Worm (Caenorhabditis elegans) whole organism, L2 larva: Measurements from ENCODE around the gene zfp-3.
A peak's percentile ranks its signal among the peaks of the same experiment; 100 is the strongest.

Experiments
- C34F6.9 ChIP-seq: fragments of 150-350 bp; optimal IDR thresholded peaks from 2 replicates; lab custom pipeline; 2014; ENCODE audit warnings: missing biosample characterization, missing genetic modification characterization
- F13H6.1 ChIP-seq: sonication (generic microtip); optimal IDR thresholded peaks from 2 replicates; lab custom pipeline; 2016; ENCODE audit warnings: missing genetic modification characterization, missing compliant biosample characterization
- alr-1 ChIP-seq: fragments of 150-350 bp; optimal IDR thresholded peaks from 2 replicates; lab custom pipeline; 2014; ENCODE audit warnings: missing biosample characterization, missing genetic modification characterization
- ama-1 ChIP-seq: fragments of 150-350 bp; optimal IDR thresholded peaks from 2 replicates; lab custom pipeline; 2018; ENCODE audit warnings: inconsistent platforms
- blmp-1 ChIP-seq: sonication (generic microtip); optimal IDR thresholded peaks from 2 replicates; lab custom pipeline; 2017; ENCODE audit warnings: missing genetic modification characterization, mild to moderate bottlenecking, missing compliant biosample characterization, antibody characterized with exemption, moderate library complexity; ENCODE audit not compliant: insufficient read depth
- ceh-16 ChIP-seq: fragments of 150-350 bp; optimal IDR thresholded peaks from 2 replicates; lab custom pipeline; 2014; ENCODE audit warnings: missing biosample characterization, missing genetic modification characterization
- ceh-82 ChIP-seq: fragments of 150-350 bp; optimal IDR thresholded peaks from 2 replicates; lab custom pipeline; 2014; ENCODE audit warnings: missing biosample characterization, missing genetic modification characterization
- crh-2 ChIP-seq: sonication (generic microtip); optimal IDR thresholded peaks from 2 replicates; lab custom pipeline; 2017; ENCODE audit warnings: missing biosample characterization, missing genetic modification characterization
- egl-27 ChIP-seq: sonication (generic microtip); optimal IDR thresholded peaks from 3 replicates; lab custom pipeline; 2017; ENCODE audit warnings: missing biosample characterization, missing genetic modification reagents, missing genetic modification characterization
- elt-1 ChIP-seq: fragments of 150-350 bp; optimal IDR thresholded peaks from 2 replicates; lab custom pipeline; 2014; ENCODE audit warnings: missing biosample characterization, missing genetic modification characterization
- fos-1 ChIP-seq: fragments of 150-350 bp; optimal IDR thresholded peaks from 2 replicates; lab custom pipeline; 2014; ENCODE audit warnings: missing biosample characterization, missing genetic modification characterization
- gmeb-1 ChIP-seq: fragments of 150-350 bp; optimal IDR thresholded peaks from 2 replicates; lab custom pipeline; 2014; ENCODE audit warnings: missing biosample characterization, missing genetic modification characterization
- lin-13 ChIP-seq: fragments of 150-350 bp; optimal IDR thresholded peaks from 2 replicates; lab custom pipeline; 2014; ENCODE audit warnings: missing biosample characterization, missing genetic modification reagents, missing genetic modification characterization
- lin-39 ChIP-seq: fragments of 150-350 bp; optimal IDR thresholded peaks from 2 replicates; lab custom pipeline; 2014; ENCODE audit warnings: missing biosample characterization, missing genetic modification reagents, missing genetic modification characterization
- lsy-2 ChIP-seq, 2 experiments: fragments of 150-350 bp in 1 of 2; sonication (generic microtip) in 1 of 2; optimal IDR thresholded peaks; 2 replicates each; lab custom pipeline; 2014 to 2017; ENCODE audit warnings: missing biosample characterization in 2 of 2, missing genetic modification characterization in 2 of 2
- mab-5 ChIP-seq: fragments of 150-350 bp; optimal IDR thresholded peaks from 2 replicates; lab custom pipeline; 2014; ENCODE audit warnings: missing biosample characterization, missing genetic modification characterization
- mbf-1 ChIP-seq: sonication (generic microtip); optimal IDR thresholded peaks from 2 replicates; lab custom pipeline; 2017; ENCODE audit warnings: missing biosample characterization, missing genetic modification characterization
- mdl-1 ChIP-seq, 2 experiments: fragments of 150-350 bp in 1 of 2; sonication (generic microtip) in 1 of 2; optimal IDR thresholded peaks; 2 replicates each; lab custom pipeline; 2017; ENCODE audit warnings: missing biosample characterization in 2 of 2, missing genetic modification characterization in 2 of 2
- nhr-10 ChIP-seq: sonication (generic microtip); optimal IDR thresholded peaks from 2 replicates; lab custom pipeline; 2017; ENCODE audit warnings: missing biosample characterization, missing genetic modification characterization
- nhr-129 ChIP-seq: fragments of 150-350 bp; optimal IDR thresholded peaks from 2 replicates; lab custom pipeline; 2014; ENCODE audit warnings: missing biosample characterization, missing genetic modification characterization
- nhr-21 ChIP-seq: fragments of 150-350 bp; optimal IDR thresholded peaks from 2 replicates; lab custom pipeline; 2014; ENCODE audit warnings: missing biosample characterization, missing genetic modification characterization
- nhr-25 ChIP-seq: fragments of 150-350 bp; sonication (generic microtip); optimal IDR thresholded peaks from 3 replicates; lab custom pipeline; 2014; ENCODE audit warnings: missing biosample characterization, missing genetic modification characterization
- nhr-6 ChIP-seq: fragments of 150-350 bp; optimal IDR thresholded peaks from 2 replicates; lab custom pipeline; 2014; ENCODE audit warnings: missing biosample characterization, missing genetic modification characterization
- nhr-77 ChIP-seq: fragments of 150-350 bp; optimal IDR thresholded peaks from 2 replicates; lab custom pipeline; 2014; ENCODE audit warnings: missing biosample characterization, missing genetic modification characterization
- sem-4 ChIP-seq: fragments of 150-350 bp; optimal IDR thresholded peaks from 2 replicates; lab custom pipeline; 2014; ENCODE audit warnings: missing biosample characterization, missing genetic modification reagents, missing genetic modification characterization
- skn-1 ChIP-seq: sonication (generic microtip); optimal IDR thresholded peaks from 2 replicates; lab custom pipeline; 2017; ENCODE audit warnings: missing biosample characterization, missing genetic modification characterization
- sma-3 ChIP-seq: sonication (generic microtip); optimal IDR thresholded peaks from 2 replicates; lab custom pipeline; 2016; ENCODE audit warnings: missing genetic modification reagents, missing genetic modification characterization, missing compliant biosample characterization
- sma-9 ChIP-seq, 2 experiments: fragments of 150-350 bp in 1 of 2; sonication (generic microtip) in 1 of 2; optimal IDR thresholded peaks; 2 replicates each; lab custom pipeline; 2014 to 2016; ENCODE audit warnings: missing genetic modification characterization in 2 of 2, mild to moderate bottlenecking in 1 of 2, missing biosample characterization in 1 of 2, missing compliant biosample characterization in 1 of 2, missing genetic modification reagents in 1 of 2, moderate library complexity in 1 of 2
- snpc-4 ChIP-seq: fragments of 150-350 bp; optimal IDR thresholded peaks from 2 replicates; lab custom pipeline; 2014; ENCODE audit warnings: missing biosample characterization, missing genetic modification characterization
- unc-39 ChIP-seq: fragments of 150-350 bp; optimal IDR thresholded peaks from 2 replicates; lab custom pipeline; 2014; ENCODE audit warnings: missing biosample characterization, missing genetic modification characterization
- unc-62 ChIP-seq: fragments of 150-350 bp; optimal IDR thresholded peaks from 2 replicates; lab custom pipeline; 2014; ENCODE audit warnings: missing biosample characterization, missing genetic modification reagents, missing genetic modification characterization
- zag-1 ChIP-seq: fragments of 150-350 bp; optimal IDR thresholded peaks from 2 replicates; lab custom pipeline; 2014; ENCODE audit warnings: missing biosample characterization, missing genetic modification characterization
- ztf-1 ChIP-seq: fragments of 200-800 bp; sonication (Bioruptor generic); conservative IDR thresholded peaks from 2 replicates; pipeline ENCODE4 v1.3.6; 2022; ENCODE audit warnings: missing genetic modification characterization, missing compliant biosample characterization
- ztf-4 ChIP-seq: fragments of 150-350 bp; optimal IDR thresholded peaks from 2 replicates; lab custom pipeline; 2014; ENCODE audit warnings: missing biosample characterization, missing genetic modification characterization

The zfp-3 gene

DNA sequence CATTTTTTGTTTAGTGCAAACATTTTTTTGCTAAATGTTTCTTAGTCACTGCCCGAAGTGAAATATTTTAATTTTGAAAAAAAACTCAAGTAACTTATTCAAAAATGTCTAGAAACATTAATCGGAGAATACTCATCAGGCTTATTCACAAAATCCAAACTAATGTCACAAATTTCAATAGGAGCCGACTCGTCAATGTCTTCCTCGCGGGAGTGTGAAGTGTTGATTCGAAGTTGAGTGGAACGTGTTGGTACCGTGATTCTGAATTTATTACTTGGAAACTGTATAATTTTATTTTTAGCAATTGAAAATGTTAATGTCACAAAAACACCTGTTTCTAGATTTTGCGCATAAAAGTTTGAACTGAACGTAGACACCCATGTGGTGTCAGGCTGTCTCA is 43.1 kb upstream of the zfp-3 start:
- TF ChIP-seq gmeb-1 (no peak), lin-13 (no peak), ceh-82 (tag; lab: Kevin White, UChicago) (no peak), blmp-1 (no peak), sma-9 (GFP tag; optimal IDR thresholded peaks at IDR 0.05; lab: Kevin White, UChicago) (peak; percentile 2), sma-9 (tag; optimal IDR thresholded peaks at IDR 0.05; lab: Kevin White, UChicago) (no peak)

DNA sequence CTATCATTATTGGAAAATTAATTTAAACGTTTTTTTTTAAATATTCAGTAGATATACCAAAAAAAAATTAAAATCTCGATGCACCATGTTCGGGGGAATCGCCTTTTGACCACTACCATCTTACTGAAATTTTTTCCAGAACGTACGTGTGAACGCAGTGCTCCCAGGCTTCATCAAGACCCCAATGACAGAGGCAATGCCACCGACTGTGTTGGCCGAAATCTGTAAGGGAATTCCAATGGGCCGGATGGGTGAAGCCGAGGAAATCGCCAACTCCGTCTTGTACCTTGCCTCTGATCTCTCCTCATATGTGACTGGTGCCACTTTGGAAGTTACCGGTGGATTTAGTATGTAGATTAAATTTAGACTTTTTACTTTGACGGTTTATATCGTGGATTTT is 42.3 kb upstream of the zfp-3 start:
- TF ChIP-seq mbf-1 (tag; lab: Kevin White, UChicago) (no peak), sem-4 (tag; lab: Kevin White, UChicago) (no peak), skn-1 (no peak), snpc-4 (no peak), nhr-129 (tag; lab: Kevin White, UChicago) (no peak), nhr-6 (tag; lab: Kevin White, UChicago) (no peak), alr-1 (tag; lab: Kevin White, UChicago) (no peak), nhr-25 (tag; lab: Kevin White, UChicago) (no peak), ztf-1 (no peak), elt-1 (no peak), ztf-4 (tag; lab: Kevin White, UChicago) (no peak)

DNA sequence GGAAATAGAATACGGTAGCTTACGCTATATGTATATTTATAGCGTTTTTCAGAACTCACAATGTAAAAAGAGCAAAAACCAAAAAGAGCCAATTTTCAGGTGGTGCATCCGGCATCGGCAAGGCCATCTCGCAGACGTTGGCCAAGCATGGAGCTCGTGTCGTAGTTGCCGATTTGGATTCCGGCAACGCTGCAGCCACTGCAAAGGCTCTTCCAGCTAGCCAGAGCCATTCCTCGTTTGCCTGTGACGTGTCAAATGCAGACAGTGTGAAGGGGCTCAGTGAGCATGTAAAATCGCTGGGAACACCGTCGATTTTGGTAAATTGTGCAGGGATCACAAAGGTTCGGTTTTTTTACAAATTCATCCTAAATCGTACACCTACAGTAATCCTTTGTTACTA is 40.7 kb upstream of the zfp-3 start:
- TF ChIP-seq C34F6.9 (tag; lab: Kevin White, UChicago) = no peak
- 0 out of 2 replicates have a peak, but pooled peaks have one; percentile 47 for TF ChIP-seq ztf-1

DNA sequence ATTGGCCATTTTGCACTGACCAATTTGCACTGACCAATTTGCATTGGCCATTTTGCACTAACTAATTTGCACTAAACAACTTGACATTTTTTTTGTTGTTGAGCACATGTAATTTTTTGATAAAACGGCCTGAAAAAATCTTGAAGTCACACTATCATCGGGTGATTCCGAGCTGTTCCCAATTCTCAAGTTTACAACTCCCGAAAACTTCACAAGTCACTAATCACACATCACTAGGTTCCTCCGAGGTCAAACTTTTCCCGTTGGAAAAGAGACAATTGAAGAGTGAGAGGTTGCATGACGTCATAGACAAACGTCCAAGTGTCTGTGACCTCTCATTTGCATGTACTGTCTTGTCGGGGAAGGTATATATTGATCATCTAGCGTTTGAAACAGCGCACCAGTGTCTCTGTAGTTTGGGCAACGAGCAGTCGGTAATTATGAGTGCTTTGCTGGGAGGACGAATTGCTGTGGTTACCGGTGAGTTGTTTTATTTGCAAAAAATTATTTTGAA is 39.7 kb upstream of the zfp-3 start, which contains the start of the genes D1005.10 and dhs-25:
D1005.10 (minus strand) TSS at position 51 of the 514 bp plus-strand sequence.
dhs-25 (plus strand) TSS at position 398 of the 514 bp plus-strand sequence.
- TF ChIP-seq ceh-16 (tag; lab: Kevin White, UChicago) (no peak), nhr-129 (tag; lab: Kevin White, UChicago) (peak; percentile 94), F13H6.1 (tag; lab: Kevin White, UChicago) (peak; percentile 94), lsy-2 (tag; optimal IDR thresholded peaks at IDR 0.05; lab: Kevin White, UChicago) (peak; percentile 20 to 79), gmeb-1 (peak; percentile 75), nhr-6 (tag; lab: Kevin White, UChicago) (peak; percentile 80), zag-1 (no peak), C34F6.9 (tag; lab: Kevin White, UChicago) (peak; percentile 72), unc-39 (tag; lab: Kevin White, UChicago) (no peak), mdl-1 (tag; optimal IDR thresholded peaks at IDR 0.05; lab: Kevin White, UChicago) (peak in 1 of 2 experiments; percentile 24), ztf-4 (tag; lab: Kevin White, UChicago) (peak; percentile 76), nhr-25 (tag; lab: Kevin White, UChicago) (peak; percentile 81), egl-27 (tag; lab: Kevin White, UChicago) (peak; percentile 80), sma-9 (GFP tag; optimal IDR thresholded peaks at IDR 0.05; lab: Kevin White, UChicago) (peak; percentile 98), sma-9 (tag; optimal IDR thresholded peaks at IDR 0.05; lab: Kevin White, UChicago) (no peak), crh-2 (tag; lab: Kevin White, UChicago) (peak; percentile 86), nhr-10 (tag; lab: Kevin White, UChicago) (peak; percentile 84), fos-1 (tag; lab: Kevin White, UChicago) (peak; percentile 67), nhr-21 (tag; lab: Kevin White, UChicago) (peak; percentile 77), elt-1 (no peak), lin-13 (peak; percentile 54), sem-4 (tag; lab: Kevin White, UChicago) (peak; percentile 73), mbf-1 (tag; lab: Kevin White, UChicago) (no peak), lin-39 (tag; lab: Kevin White, UChicago) (no peak), nhr-77 (no peak), mab-5 (tag; lab: Kevin White, UChicago) (no peak), ama-1 (peak; percentile 71), sma-3 (GFP tag; lab: Kevin White, UChicago) (peak; percentile 87), blmp-1 (peak; percentile 62)

DNA sequence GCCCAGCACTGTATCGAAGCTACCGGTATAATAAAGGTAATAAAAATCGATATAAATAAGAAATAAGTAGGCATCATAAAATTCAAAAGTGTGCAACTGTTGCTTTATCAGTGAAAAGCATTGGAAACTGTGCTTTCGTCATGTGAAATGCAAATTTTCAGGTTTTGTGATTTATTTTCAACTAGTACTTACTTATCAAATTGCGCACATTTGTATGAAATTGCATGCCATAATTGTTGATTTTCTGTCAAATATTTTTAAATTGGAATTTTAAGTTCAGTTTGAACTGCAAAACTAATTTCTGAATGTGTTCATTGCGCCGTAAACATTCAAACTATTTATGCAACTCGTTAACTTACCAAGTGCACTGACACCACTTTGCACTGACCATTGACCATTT is 39.3 kb upstream of the zfp-3 start, which contains the start of gene D1005.4:
D1005.4 (minus strand) TSS at position 101 of the 400 bp plus-strand sequence.
- TF ChIP-seq mbf-1 (tag; lab: Kevin White, UChicago) (no peak), nhr-21 (tag; lab: Kevin White, UChicago) (no peak), unc-62 (GFP tag; lab: Kevin White, UChicago) (no peak), nhr-77 (no peak)
